Worm (Caenorhabditis elegans) whole organism, late embryonic: ENCODE data around the gene R13A1.3.
A peak's percentile ranks its signal among the peaks of the same experiment; 100 is the strongest.

Source experiments
- C38D4.7 ChIP-seq: fragments of 200-800 bp; sonication (Bioruptor generic); optimal IDR thresholded peaks from 2 replicates; lab custom pipeline; 2018; ENCODE audit warnings: mild to moderate bottlenecking, missing genetic modification characterization, moderate library complexity, missing compliant biosample characterization
- F13H6.1 ChIP-seq: sonication (generic microtip); optimal IDR thresholded peaks from 2 replicates; lab custom pipeline; 2016; ENCODE audit warnings: missing genetic modification characterization, missing compliant biosample characterization
- K02D7.2 ChIP-seq: sonication (generic microtip); optimal IDR thresholded peaks from 2 replicates; lab custom pipeline; 2017; ENCODE audit warnings: mild to moderate bottlenecking, missing genetic modification characterization, missing compliant biosample characterization
- T23F11.4 ChIP-seq: fragments of 200-800 bp; sonication (Bioruptor generic); optimal IDR thresholded peaks from 2 replicates; lab custom pipeline; 2018; ENCODE audit warnings: mild to moderate bottlenecking, missing genetic modification characterization, missing compliant biosample characterization
- Y22D7AL.16 ChIP-seq: sonication (generic microtip); optimal IDR thresholded peaks from 2 replicates; lab custom pipeline; 2016; ENCODE audit warnings: missing genetic modification characterization, missing compliant biosample characterization
- ahr-1 ChIP-seq: sonication (generic microtip); optimal IDR thresholded peaks from 2 replicates; lab custom pipeline; 2016; ENCODE audit warnings: missing genetic modification characterization, missing compliant biosample characterization
- ama-1 ChIP-seq: fragments of 150-350 bp; optimal IDR thresholded peaks from 2 replicates; lab custom pipeline; 2014
- ceh-14 ChIP-seq: sonication (generic microtip); optimal IDR thresholded peaks from 2 replicates; lab custom pipeline; 2016; ENCODE audit warnings: missing genotype, missing genetic modification characterization, missing compliant biosample characterization
- ceh-18 ChIP-seq: sonication (generic microtip); optimal IDR thresholded peaks from 2 replicates; lab custom pipeline; 2016; ENCODE audit warnings: missing genetic modification characterization, missing compliant biosample characterization
- ceh-22 ChIP-seq: sonication (generic microtip); optimal IDR thresholded peaks from 2 replicates; lab custom pipeline; 2017; ENCODE audit warnings: missing biosample characterization, missing genetic modification characterization
- ceh-31 ChIP-seq: sonication (generic microtip); optimal IDR thresholded peaks from 2 replicates; lab custom pipeline; 2016; ENCODE audit warnings: missing genetic modification characterization, missing compliant biosample characterization
- ceh-45 ChIP-seq: fragments of 200-800 bp; sonication (Bioruptor generic); IDR thresholded peaks from 2 replicates; pipeline ENCODE4 v1.3.6; 2022; ENCODE audit warnings: missing genetic modification reagents, missing genetic modification characterization, missing compliant biosample characterization
- ceh-48 ChIP-seq: sonication (generic microtip); optimal IDR thresholded peaks from 2 replicates; lab custom pipeline; 2016; ENCODE audit warnings: missing genetic modification characterization, inconsistent platforms, missing compliant biosample characterization
- che-1 ChIP-seq: sonication (generic microtip); optimal IDR thresholded peaks from 2 replicates; lab custom pipeline; 2016; ENCODE audit warnings: mild to moderate bottlenecking, missing genetic modification characterization, missing compliant biosample characterization
- dmd-4 ChIP-seq: sonication (generic microtip); optimal IDR thresholded peaks from 2 replicates; lab custom pipeline; 2016; ENCODE audit warnings: borderline replicate concordance, missing genetic modification characterization, missing compliant biosample characterization
- dve-1 ChIP-seq: sonication (generic microtip); optimal IDR thresholded peaks from 2 replicates; lab custom pipeline; 2017; ENCODE audit warnings: antibody characterized with exemption, mild to moderate bottlenecking, missing genetic modification characterization, missing compliant biosample characterization
- elt-2 ChIP-seq: sonication (generic microtip); optimal IDR thresholded peaks from 2 replicates; lab custom pipeline; 2016; ENCODE audit warnings: missing genetic modification reagents, missing genetic modification characterization, missing compliant biosample characterization
- ets-4 ChIP-seq: sonication (generic microtip); optimal IDR thresholded peaks from 2 replicates; lab custom pipeline; 2016; ENCODE audit warnings: missing genetic modification characterization, missing compliant biosample characterization
- fax-1 ChIP-seq: sonication (generic microtip); optimal IDR thresholded peaks from 2 replicates; lab custom pipeline; 2016; ENCODE audit warnings: missing genotype, missing genetic modification characterization, missing compliant biosample characterization
- fkh-10 ChIP-seq: fragments of 150-350 bp; optimal IDR thresholded peaks from 2 replicates; lab custom pipeline; 2014; ENCODE audit warnings: missing biosample characterization, missing genetic modification reagents, missing genetic modification characterization
- fkh-6 ChIP-seq: sonication (generic microtip); optimal IDR thresholded peaks from 2 replicates; lab custom pipeline; 2016; ENCODE audit warnings: missing genetic modification characterization, missing compliant biosample characterization
- hlh-13 ChIP-seq: fragments of 200-800 bp; sonication (Bioruptor generic); optimal IDR thresholded peaks from 2 replicates; lab custom pipeline; 2018; ENCODE audit warnings: mild to moderate bottlenecking, missing genetic modification characterization, missing compliant biosample characterization
- hlh-15 ChIP-seq: sonication (generic microtip); optimal IDR thresholded peaks from 2 replicates; lab custom pipeline; 2016; ENCODE audit warnings: missing genetic modification characterization, missing compliant biosample characterization
- hlh-30 ChIP-seq: sonication (generic microtip); optimal IDR thresholded peaks from 2 replicates; lab custom pipeline; 2017; ENCODE audit warnings: antibody characterized with exemption, missing genetic modification characterization, missing compliant biosample characterization; ENCODE audit not compliant: insufficient read depth
- hlh-8 ChIP-seq: sonication (generic microtip); optimal IDR thresholded peaks from 2 replicates; lab custom pipeline; 2016; ENCODE audit warnings: missing genotype, missing genetic modification characterization, missing compliant biosample characterization
- lin-11 ChIP-seq: fragments of 200-800 bp; sonication (Bioruptor generic); optimal IDR thresholded peaks from 2 replicates; lab custom pipeline; 2018; ENCODE audit warnings: mild to moderate bottlenecking, missing genetic modification characterization, missing compliant biosample characterization
- nhr-11 ChIP-seq: fragments of 150-350 bp; optimal IDR thresholded peaks from 2 replicates; lab custom pipeline; 2014; ENCODE audit warnings: missing biosample characterization, missing genetic modification characterization
- nhr-232 ChIP-seq: sonication (generic microtip); optimal IDR thresholded peaks from 2 replicates; lab custom pipeline; 2016; ENCODE audit warnings: missing genetic modification characterization, missing compliant biosample characterization
- odd-2 ChIP-seq: sonication (generic microtip); optimal IDR thresholded peaks from 2 replicates; lab custom pipeline; 2017; ENCODE audit warnings: antibody characterized with exemption, mild to moderate bottlenecking, missing genetic modification characterization, missing compliant biosample characterization
- pag-3 ChIP-seq: sonication (generic microtip); optimal IDR thresholded peaks from 2 replicates; lab custom pipeline; 2016; ENCODE audit warnings: missing compliant biosample characterization, missing genetic modification characterization, borderline replicate concordance
- pat-9 ChIP-seq: fragments of 200-800 bp; sonication (Bioruptor generic); optimal IDR thresholded peaks from 2 replicates; lab custom pipeline; 2018; ENCODE audit warnings: mild to moderate bottlenecking, missing genetic modification characterization, moderate library complexity, missing compliant biosample characterization
- pax-1 ChIP-seq: fragments of 150-350 bp; optimal IDR thresholded peaks from 2 replicates; lab custom pipeline; 2014; ENCODE audit warnings: missing biosample characterization, missing genetic modification characterization
- pqm-1 ChIP-seq: sonication (generic microtip); optimal IDR thresholded peaks from 2 replicates; lab custom pipeline; 2016; ENCODE audit warnings: missing genetic modification characterization, missing compliant biosample characterization
- pros-1 ChIP-seq: fragments of 150-350 bp; optimal IDR thresholded peaks from 2 replicates; lab custom pipeline; 2014; ENCODE audit warnings: missing biosample characterization, missing genetic modification reagents, missing genetic modification characterization
- rnt-1 ChIP-seq: sonication (generic microtip); optimal IDR thresholded peaks from 2 replicates; lab custom pipeline; 2016; ENCODE audit warnings: missing genetic modification characterization, missing compliant biosample characterization
- sdc-2 ChIP-seq: sonication (generic microtip); optimal IDR thresholded peaks from 2 replicates; lab custom pipeline; 2016; ENCODE audit warnings: missing genotype, missing genetic modification characterization, missing compliant biosample characterization
- sox-2 ChIP-seq: fragments of 200-800 bp; sonication (Bioruptor generic); IDR thresholded peaks from 2 replicates; pipeline ENCODE4 v1.3.6; 2022; ENCODE audit warnings: missing genetic modification reagents, missing genetic modification characterization, missing compliant biosample characterization
- sox-4 ChIP-seq: sonication (generic microtip); optimal IDR thresholded peaks from 2 replicates; lab custom pipeline; 2017; ENCODE audit warnings: mild to moderate bottlenecking, missing genetic modification characterization, inconsistent platforms, missing compliant biosample characterization
- tbx-2 ChIP-seq: sonication (generic microtip); optimal IDR thresholded peaks from 2 replicates; lab custom pipeline; 2016; ENCODE audit warnings: missing genetic modification characterization, missing compliant biosample characterization
- ttx-3 ChIP-seq: sonication (generic microtip); optimal IDR thresholded peaks from 2 replicates; lab custom pipeline; 2016; ENCODE audit warnings: missing genetic modification reagents, missing genetic modification characterization, missing compliant biosample characterization
- unc-42 ChIP-seq: sonication (generic microtip); optimal IDR thresholded peaks from 2 replicates; lab custom pipeline; 2016; ENCODE audit warnings: missing genotype, missing genetic modification characterization, missing compliant biosample characterization
- unc-55 ChIP-seq: sonication (generic microtip); optimal IDR thresholded peaks from 2 replicates; lab custom pipeline; 2017; ENCODE audit warnings: missing biosample characterization, missing genetic modification reagents, missing genetic modification characterization
- zip-5 ChIP-seq: sonication (generic microtip); optimal IDR thresholded peaks from 2 replicates; lab custom pipeline; 2016; ENCODE audit warnings: missing genetic modification characterization, missing compliant biosample characterization
- ztf-16 ChIP-seq: sonication (generic microtip); optimal IDR thresholded peaks from 2 replicates; lab custom pipeline; 2017; ENCODE audit warnings: missing genetic modification characterization, missing compliant biosample characterization

Gene R13A1.3

DNA sequence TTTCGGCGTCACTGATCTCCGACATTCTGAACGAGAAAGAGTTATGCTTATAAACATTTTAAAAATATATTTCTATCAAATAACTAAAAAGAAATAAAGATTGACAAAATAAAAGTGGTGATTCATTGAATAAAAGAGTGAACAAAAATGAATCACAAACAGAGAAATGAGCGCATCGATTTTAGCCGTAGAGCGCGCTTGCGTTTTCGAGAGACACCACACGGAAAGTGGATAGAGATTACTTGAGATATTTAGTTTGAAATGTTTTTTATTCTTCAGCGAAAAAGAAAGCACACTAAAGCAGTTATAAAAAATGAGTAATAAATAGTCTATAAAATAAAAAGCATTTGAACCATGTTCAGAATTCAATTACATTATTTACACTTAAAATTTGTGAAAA, 26.4 kb downstream of the R13A1.3 start, which contains the start of gene cap-1 (continued):
- no peak for TF ChIP-seq unc-55 (GFP tag; lab: Kevin White, UChicago)
- no peak for TF ChIP-seq Y22D7AL.16 (tag; lab: Kevin White, UChicago)
- TF ChIP-seq fax-1 = peak; percentile 63
- no peak for TF ChIP-seq sdc-2 (tag; lab: Kevin White, UChicago)
- TF ChIP-seq T23F11.4 (GFP tag; lab: Kevin White, UChicago) = no peak
- TF ChIP-seq pax-1 (tag; lab: Kevin White, UChicago) = no peak
- no peak for TF ChIP-seq ceh-45 (GFP tag; lab: Robert Waterston, UW)
- peak; percentile 21 for TF ChIP-seq ceh-18 (tag; lab: Kevin White, UChicago)
- TF ChIP-seq fkh-10 (GFP tag; lab: Kevin White, UChicago) = no peak
- peak; percentile 79 for TF ChIP-seq tbx-2 (tag; lab: Kevin White, UChicago)
- TF ChIP-seq ttx-3 (tag; lab: Kevin White, UChicago) = no peak
- TF ChIP-seq ceh-14 (tag; lab: Kevin White, UChicago) = peak; percentile 62
- no peak for TF ChIP-seq pros-1 (tag; lab: Kevin White, UChicago)
- TF ChIP-seq ztf-16 (tag; lab: Kevin White, UChicago) = no peak
- no peak for TF ChIP-seq pat-9 (tag; lab: Kevin White, UChicago)
- peak; percentile 37 for TF ChIP-seq unc-42 (tag; lab: Kevin White, UChicago)
- no peak for TF ChIP-seq nhr-232 (tag; lab: Kevin White, UChicago)
- TF ChIP-seq ceh-22 (tag; lab: Kevin White, UChicago) = no peak
- no peak for TF ChIP-seq sox-2
- TF ChIP-seq che-1 (tag; lab: Kevin White, UChicago) = no peak
- TF ChIP-seq ets-4 (tag; lab: Kevin White, UChicago) = peak; percentile 54
- no peak for TF ChIP-seq pag-3 (tag; lab: Kevin White, UChicago)
- TF ChIP-seq hlh-30 (tag; lab: Kevin White, UChicago) = no peak
- TF ChIP-seq ceh-31 (tag; lab: Kevin White, UChicago) = peak; percentile 90
- no peak for TF ChIP-seq F13H6.1 (tag; lab: Kevin White, UChicago)
- TF ChIP-seq dve-1 (tag; lab: Kevin White, UChicago) = no peak
- TF ChIP-seq zip-5 (tag; lab: Kevin White, UChicago) = peak; percentile 32
- no peak for TF ChIP-seq C38D4.7 (GFP tag; lab: Kevin White, UChicago)
- TF ChIP-seq hlh-15 (tag; lab: Kevin White, UChicago) = no peak
- TF ChIP-seq ahr-1 (tag; lab: Kevin White, UChicago) = no peak
- no peak for TF ChIP-seq K02D7.2 (tag; lab: Kevin White, UChicago)
- TF ChIP-seq ceh-48 (tag; lab: Kevin White, UChicago) = peak; percentile 95
- TF ChIP-seq odd-2 (tag; lab: Kevin White, UChicago) = no peak
- no peak for TF ChIP-seq lin-11 (tag; lab: Kevin White, UChicago)
- TF ChIP-seq hlh-13 (GFP tag; lab: Kevin White, UChicago) = no peak
- TF ChIP-seq sox-4 = no peak
- TF ChIP-seq nhr-11 (tag; lab: Kevin White, UChicago) = no peak
- TF ChIP-seq, all 69 proteins: peak for 19

- TF ChIP-seq hlh-13 (GFP tag; lab: Kevin White, UChicago) (no peak), ceh-48 (tag; lab: Kevin White, UChicago) (no peak), sox-4 (no peak), ama-1 (lab: Kevin White, UChicago) (no peak), ceh-18 (tag; lab: Kevin White, UChicago) (no peak), hlh-8 (tag; lab: Kevin White, UChicago) (no peak), dmd-4 (tag; lab: Kevin White, UChicago) (no peak), pqm-1 (tag; lab: Kevin White, UChicago) (no peak), fkh-6 (tag; lab: Kevin White, UChicago) (no peak), rnt-1 (tag; lab: Kevin White, UChicago) (no peak), elt-2 (tag; lab: Kevin White, UChicago) (no peak), pat-9 (tag; lab: Kevin White, UChicago) (no peak), hlh-30 (tag; lab: Kevin White, UChicago) (no peak)
These were observed 27.1 kb downstream of the R13A1.3 start, which contains the start of gene D2024.4 for ce11 chrIV:7230935-7231334. D2024.4 (plus strand) TSS chrIV:7231235.
